Worm (Caenorhabditis elegans) whole organism, midembryonic: Measurements from ENCODE around the gene set-20.

Experiments used
- T22C8.4 ChIP-seq: fragments of 200-800 bp; sonication (Bioruptor generic); IDR thresholded peaks from 2 replicates; pipeline ENCODE4 v1.3.6; 2022; ENCODE audit warnings: missing genetic modification characterization, missing compliant biosample characterization
- cog-1 ChIP-seq: sonication (generic microtip); optimal IDR thresholded peaks from 2 replicates; lab custom pipeline; 2016; ENCODE audit warnings: missing genetic modification characterization, missing compliant biosample characterization
- flt-1 ChIP-seq: fragments of 200-800 bp; sonication (Bioruptor generic); IDR thresholded peaks from 2 replicates; pipeline ENCODE4 v1.3.6; 2022; ENCODE audit warnings: missing genetic modification characterization, missing compliant biosample characterization
- klf-2 ChIP-seq: fragments of 200-800 bp; sonication (Bioruptor generic); conservative IDR thresholded peaks from 2 replicates; pipeline ENCODE4 v1.3.6; 2022; ENCODE audit warnings: missing genetic modification reagents, missing genetic modification characterization, missing compliant biosample characterization
- med-1 ChIP-seq: sonication (generic microtip); optimal IDR thresholded peaks from 2 replicates; lab custom pipeline; 2017; ENCODE audit warnings: missing genetic modification characterization, mild to moderate bottlenecking, missing compliant biosample characterization, antibody characterized with exemption, missing genetic modification reagents; ENCODE audit not compliant: insufficient read depth
- ref-1 ChIP-seq: fragments of 200-800 bp; sonication (Bioruptor generic); conservative IDR thresholded peaks from 2 replicates; pipeline ENCODE4 v1.3.6; 2022; ENCODE audit warnings: missing genetic modification reagents, missing genetic modification characterization, missing compliant biosample characterization
- tab-1 ChIP-seq: fragments of 200-800 bp; sonication (Bioruptor generic); IDR thresholded peaks from 2 replicates; pipeline ENCODE4 v1.3.6; 2022; ENCODE audit warnings: missing genetic modification characterization, missing compliant biosample characterization
- ztf-23 ChIP-seq: fragments of 200-800 bp; sonication (Bioruptor generic); IDR thresholded peaks from 2 replicates; pipeline ENCODE4 v1.3.6; 2022; ENCODE audit warnings: missing genetic modification reagents, missing genetic modification characterization, missing compliant biosample characterization
- ztf-29 ChIP-seq: fragments of 200-800 bp; sonication (Bioruptor generic); IDR thresholded peaks from 2 replicates; pipeline ENCODE4 v1.3.6; 2022; ENCODE audit warnings: missing genetic modification reagents, missing genetic modification characterization, missing compliant biosample characterization

ce11 chrX:5715831-5716364, 29.9 kb upstream of the set-20 start:
- TF ChIP-seq ref-1 (GFP tag; lab: Robert Waterston, UW) (no peak), flt-1 (GFP tag; lab: Robert Waterston, UW) (no peak), T22C8.4 (GFP tag; lab: Robert Waterston, UW) (no peak), med-1 (GFP tag; lab: Kevin White, UChicago) (no peak), ztf-29 (GFP tag; lab: Robert Waterston, UW) (no peak), klf-2 (no peak), tab-1 (GFP tag; lab: Robert Waterston, UW) (no peak), cog-1 (tag; lab: Kevin White, UChicago) (no peak), ztf-23 (GFP tag; lab: Robert Waterston, UW) (no peak)
